Worm (Caenorhabditis elegans) whole organism, mixed stage, embryonic: ENCODE results near the gene Y57A10C.9.

Experiments used
- ceh-39 ChIP-seq: fragments of 150-350 bp; optimal IDR thresholded peaks from 2 replicates; lab custom pipeline; 2014; ENCODE audit warnings: missing biosample characterization, missing genetic modification characterization
- nhr-12 ChIP-seq: fragments of 150-350 bp; optimal IDR thresholded peaks from 2 replicates; lab custom pipeline; 2014; ENCODE audit warnings: missing biosample characterization, missing genetic modification characterization
- nhr-237 ChIP-seq: fragments of 150-350 bp; optimal IDR thresholded peaks from 2 replicates; lab custom pipeline; 2014; ENCODE audit warnings: missing biosample characterization, missing genetic modification characterization
- pha-4 ChIP-seq: fragments of 150-350 bp; optimal IDR thresholded peaks from 2 replicates; lab custom pipeline; 2018; ENCODE audit warnings: missing biosample characterization, missing genetic modification reagents, missing genetic modification characterization
- snpc-4 ChIP-seq: fragments of 150-350 bp; optimal IDR thresholded peaks from 2 replicates; lab custom pipeline; 2014; ENCODE audit warnings: missing biosample characterization, missing genetic modification characterization
- zip-8 ChIP-seq: fragments of 150-350 bp; optimal IDR thresholded peaks from 2 replicates; lab custom pipeline; 2014; ENCODE audit warnings: missing biosample characterization, missing genetic modification characterization

DNA sequence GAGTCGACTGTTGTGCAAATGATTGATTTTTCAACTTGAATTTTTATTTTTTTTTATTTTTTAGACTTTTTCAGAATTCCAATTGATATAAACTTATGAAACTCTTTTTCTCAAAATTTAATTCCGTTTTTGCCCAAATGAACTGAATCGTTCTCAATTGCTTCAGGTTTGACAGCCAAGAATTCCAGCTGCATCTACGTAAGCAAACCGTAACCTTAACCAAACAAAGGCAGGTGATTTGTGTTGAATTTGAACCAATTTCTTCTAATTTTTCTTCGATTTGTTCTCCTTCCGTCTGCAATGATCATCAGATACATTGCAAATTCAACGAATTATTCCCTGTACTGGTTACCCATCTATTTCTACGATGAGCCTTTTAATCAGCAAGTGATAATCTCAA is 11.5 kb upstream of the Y57A10C.9 start, which contains the start of gene sre-34:
- no peak for TF ChIP-seq nhr-237 (tag; lab: Kevin White, UChicago)
- TF ChIP-seq nhr-12 = no peak
- TF ChIP-seq pha-4 = no peak
- TF ChIP-seq ceh-39 (tag; lab: Kevin White, UChicago) = no peak
- TF ChIP-seq snpc-4 = no peak
- no peak for TF ChIP-seq zip-8
